Worm (Caenorhabditis elegans) whole organism, midembryonic: Measurements from ENCODE around the gene aqp-7.

Experiments
- T22C8.4 ChIP-seq: fragments of 200-800 bp; sonication (Bioruptor generic); IDR thresholded peaks from 2 replicates; pipeline ENCODE4 v1.3.6; 2022; ENCODE audit warnings: missing genetic modification characterization, missing compliant biosample characterization
- cog-1 ChIP-seq: sonication (generic microtip); optimal IDR thresholded peaks from 2 replicates; lab custom pipeline; 2016; ENCODE audit warnings: missing genetic modification characterization, missing compliant biosample characterization
- flt-1 ChIP-seq: fragments of 200-800 bp; sonication (Bioruptor generic); IDR thresholded peaks from 2 replicates; pipeline ENCODE4 v1.3.6; 2022; ENCODE audit warnings: missing genetic modification characterization, missing compliant biosample characterization
- klf-2 ChIP-seq: fragments of 200-800 bp; sonication (Bioruptor generic); conservative IDR thresholded peaks from 2 replicates; pipeline ENCODE4 v1.3.6; 2022; ENCODE audit warnings: missing genetic modification reagents, missing genetic modification characterization, missing compliant biosample characterization
- med-1 ChIP-seq: sonication (generic microtip); optimal IDR thresholded peaks from 2 replicates; lab custom pipeline; 2017; ENCODE audit warnings: missing genetic modification characterization, mild to moderate bottlenecking, missing compliant biosample characterization, antibody characterized with exemption, missing genetic modification reagents; ENCODE audit not compliant: insufficient read depth
- ref-1 ChIP-seq: fragments of 200-800 bp; sonication (Bioruptor generic); conservative IDR thresholded peaks from 2 replicates; pipeline ENCODE4 v1.3.6; 2022; ENCODE audit warnings: missing genetic modification reagents, missing genetic modification characterization, missing compliant biosample characterization
- tab-1 ChIP-seq: fragments of 200-800 bp; sonication (Bioruptor generic); IDR thresholded peaks from 2 replicates; pipeline ENCODE4 v1.3.6; 2022; ENCODE audit warnings: missing genetic modification characterization, missing compliant biosample characterization
- ztf-23 ChIP-seq: fragments of 200-800 bp; sonication (Bioruptor generic); IDR thresholded peaks from 2 replicates; pipeline ENCODE4 v1.3.6; 2022; ENCODE audit warnings: missing genetic modification reagents, missing genetic modification characterization, missing compliant biosample characterization
- ztf-29 ChIP-seq: fragments of 200-800 bp; sonication (Bioruptor generic); IDR thresholded peaks from 2 replicates; pipeline ENCODE4 v1.3.6; 2022; ENCODE audit warnings: missing genetic modification reagents, missing genetic modification characterization, missing compliant biosample characterization

The aqp-7 gene

ce11 chrX:3009190-3009589 is 15.7 kb upstream of the aqp-7 start, which contains the start of gene Y48D7A.1:
Gene Y48D7A.1 (plus strand): TSS chrX:3009490.
- TF ChIP-seq tab-1 (GFP tag; lab: Robert Waterston, UW): no peak
- no peak for TF ChIP-seq ref-1 (GFP tag; lab: Robert Waterston, UW)

DNA sequence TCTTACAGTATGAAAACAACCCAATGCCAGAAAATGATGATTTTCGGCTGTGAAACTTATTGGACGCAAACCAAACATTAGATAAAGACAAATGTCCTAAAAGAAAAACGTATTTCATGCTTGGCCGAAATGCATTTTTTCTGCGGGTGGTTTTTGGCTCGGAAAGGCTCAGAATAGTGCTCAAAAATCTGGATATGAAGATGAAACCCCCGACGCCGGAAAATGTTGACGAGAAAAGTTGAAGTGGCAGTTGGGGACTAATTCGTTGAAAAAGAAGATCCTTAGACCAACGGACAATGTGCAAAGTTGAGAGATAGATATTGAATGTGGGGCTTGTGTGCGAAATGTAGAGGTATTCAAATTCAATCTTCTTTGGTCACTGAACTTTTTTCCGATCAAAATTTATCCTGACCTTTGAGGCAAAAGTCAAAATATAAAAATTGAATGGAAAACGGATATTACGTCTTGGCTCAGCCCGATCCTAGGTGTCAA is 6.3 kb upstream of the aqp-7 start, which contains the start of gene flp-18:
Gene flp-18, minus strand, starts transcription at position 51 of the 492 bp plus-strand sequence.
- TF ChIP-seq ref-1 (GFP tag; lab: Robert Waterston, UW) (no peak), T22C8.4 (GFP tag; lab: Robert Waterston, UW) (no peak), ztf-23 (GFP tag; lab: Robert Waterston, UW) (no peak), klf-2 (no peak), flt-1 (no peak), tab-1 (GFP tag; lab: Robert Waterston, UW) (no peak), ztf-29 (GFP tag; lab: Robert Waterston, UW) (no peak), cog-1 (no peak), med-1 (GFP tag; lab: Kevin White, UChicago) (no peak)

DNA sequence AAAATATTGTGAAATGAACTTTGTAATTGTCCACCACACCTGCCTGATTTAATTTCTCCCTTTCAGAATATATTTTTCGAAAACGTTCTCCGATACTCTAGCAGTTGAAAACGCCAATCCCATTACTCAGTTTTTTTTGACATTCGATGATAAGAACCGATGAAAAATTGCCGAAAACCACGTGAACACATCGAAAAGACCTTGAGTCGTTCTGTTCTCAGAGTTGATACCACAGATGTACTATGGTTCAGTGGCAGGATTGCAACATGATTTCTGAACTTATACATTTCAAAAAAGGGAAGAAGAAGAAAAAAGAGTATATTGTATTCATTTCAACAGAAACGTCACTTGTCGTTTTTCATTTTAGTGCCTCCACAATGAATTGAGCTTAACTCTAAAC is 4.9 kb upstream of the aqp-7 start:
- TF ChIP-seq flt-1 (no peak), med-1 (GFP tag; lab: Kevin White, UChicago) (no peak), tab-1 (GFP tag; lab: Robert Waterston, UW) (no peak), ztf-29 (GFP tag; lab: Robert Waterston, UW) (no peak), T22C8.4 (GFP tag; lab: Robert Waterston, UW) (no peak), cog-1 (no peak), ztf-23 (GFP tag; lab: Robert Waterston, UW) (no peak), klf-2 (no peak), ref-1 (GFP tag; lab: Robert Waterston, UW) (no peak)

DNA sequence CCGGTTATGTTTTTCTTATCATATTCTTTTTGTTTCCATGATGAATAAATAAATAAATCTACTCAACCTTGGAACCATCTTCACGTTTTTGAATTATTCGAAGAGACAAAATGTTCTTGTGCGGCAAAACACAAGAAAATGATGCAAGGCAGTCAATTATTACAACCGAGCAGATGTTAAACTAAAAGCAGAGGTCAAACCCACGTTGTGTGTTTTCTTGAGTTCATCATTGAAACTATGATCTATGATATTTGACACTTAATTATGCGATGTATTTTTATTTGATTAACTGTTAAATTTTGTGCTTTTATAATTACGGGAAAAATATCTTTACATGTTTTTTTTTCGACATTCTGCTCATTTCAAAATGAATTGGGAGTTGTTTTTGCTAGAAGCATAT is 3.4 kb upstream of the aqp-7 start:
- TF ChIP-seq klf-2 (no peak), T22C8.4 (GFP tag; lab: Robert Waterston, UW) (no peak), tab-1 (GFP tag; lab: Robert Waterston, UW) (no peak), ztf-29 (GFP tag; lab: Robert Waterston, UW) (no peak), med-1 (GFP tag; lab: Kevin White, UChicago) (no peak), flt-1 (no peak), cog-1 (no peak), ref-1 (GFP tag; lab: Robert Waterston, UW) (no peak), ztf-23 (GFP tag; lab: Robert Waterston, UW) (no peak)

- TF ChIP-seq klf-2 (no peak), flt-1 (no peak), med-1 (GFP tag; lab: Kevin White, UChicago) (no peak), ztf-29 (GFP tag; lab: Robert Waterston, UW) (no peak), cog-1 (no peak), ztf-23 (GFP tag; lab: Robert Waterston, UW) (no peak), tab-1 (GFP tag; lab: Robert Waterston, UW) (no peak), T22C8.4 (GFP tag; lab: Robert Waterston, UW) (no peak), ref-1 (GFP tag; lab: Robert Waterston, UW) (no peak)
These were observed 2.4 kb upstream of the aqp-7 start for ce11 chrX:3022330-3023088.

ce11 chrX:3023552-3024183 is 1.2 kb upstream of the aqp-7 start:
- TF ChIP-seq ztf-29 (GFP tag; lab: Robert Waterston, UW) (no peak), cog-1 (no peak)

ce11 chrX:3025145-3025544 is 282 bp downstream of the aqp-7 start:
- TF ChIP-seq ref-1 (GFP tag; lab: Robert Waterston, UW) (no peak), ztf-23 (GFP tag; lab: Robert Waterston, UW) (no peak), cog-1 (no peak), med-1 (GFP tag; lab: Kevin White, UChicago) (no peak), T22C8.4 (GFP tag; lab: Robert Waterston, UW) (no peak), tab-1 (GFP tag; lab: Robert Waterston, UW) (no peak), klf-2 (no peak), flt-1 (no peak)

DNA sequence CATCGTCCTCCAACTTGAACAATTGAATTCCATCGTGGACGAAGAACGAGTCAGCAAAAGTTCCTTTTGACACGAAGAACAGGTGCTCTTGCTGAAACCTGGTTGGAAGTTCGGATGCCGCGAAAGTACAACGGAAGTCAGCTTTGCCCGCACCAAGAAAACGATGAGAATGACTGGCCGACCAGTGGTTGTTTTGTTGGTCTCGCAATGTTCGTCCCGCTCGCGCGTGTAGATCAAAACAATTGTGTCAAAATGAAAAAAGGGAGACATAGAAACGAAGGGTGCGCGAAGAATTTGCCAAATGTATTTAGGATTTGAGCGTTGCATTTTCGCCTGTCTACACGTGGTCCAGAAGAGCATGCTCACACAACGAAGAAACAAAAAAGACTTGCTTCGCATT is 4.2 kb downstream of the aqp-7 start, which contains the start of gene M02F4.1:
Gene M02F4.1, minus strand, starts transcription at position 101 of the 400 bp plus-strand sequence.
- TF ChIP-seq ztf-29 (GFP tag; lab: Robert Waterston, UW) (no peak), tab-1 (GFP tag; lab: Robert Waterston, UW) (no peak), T22C8.4 (GFP tag; lab: Robert Waterston, UW) (no peak), ref-1 (GFP tag; lab: Robert Waterston, UW) (no peak), cog-1 (no peak), med-1 (GFP tag; lab: Kevin White, UChicago) (no peak), ztf-23 (GFP tag; lab: Robert Waterston, UW) (no peak), flt-1 (no peak), klf-2 (no peak)

DNA sequence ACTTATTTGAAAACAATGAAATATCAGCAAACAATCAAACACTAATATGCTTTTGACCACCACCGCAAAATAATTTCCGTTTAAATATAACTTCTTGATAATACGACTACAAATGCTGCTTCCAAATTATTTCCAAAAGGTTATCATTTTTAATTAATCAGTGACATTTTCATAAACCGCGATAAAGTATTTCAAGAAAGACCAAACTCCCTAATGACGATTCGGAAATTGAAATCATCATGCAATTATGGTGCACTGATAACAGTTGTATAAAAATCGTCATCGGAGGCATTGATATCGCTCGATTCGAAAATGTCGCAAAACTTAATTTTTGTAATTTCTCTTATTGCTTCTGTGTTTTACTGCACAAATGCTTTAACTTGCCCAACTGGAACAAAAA is 6.6 kb downstream of the aqp-7 start, which contains the start of gene clec-265:
Gene clec-265, plus strand, starts transcription at position 300 of the 400 bp plus-strand sequence.
- TF ChIP-seq ref-1 (GFP tag; lab: Robert Waterston, UW): no peak
- no peak for TF ChIP-seq tab-1 (GFP tag; lab: Robert Waterston, UW)
- no peak for TF ChIP-seq cog-1
- TF ChIP-seq flt-1: no peak
- no peak for TF ChIP-seq klf-2
- TF ChIP-seq med-1 (GFP tag; lab: Kevin White, UChicago): no peak
- TF ChIP-seq ztf-23 (GFP tag; lab: Robert Waterston, UW): no peak
- no peak for TF ChIP-seq ztf-29 (GFP tag; lab: Robert Waterston, UW)
